Worm (Caenorhabditis elegans) whole organism, midembryonic: Measurements from ENCODE around the gene mxl-3.

Experiments used
- T22C8.4 ChIP-seq: fragments of 200-800 bp; sonication (Bioruptor generic); IDR thresholded peaks from 2 replicates; pipeline ENCODE4 v1.3.6; 2022; ENCODE audit warnings: missing genetic modification characterization, missing compliant biosample characterization
- cog-1 ChIP-seq: sonication (generic microtip); optimal IDR thresholded peaks from 2 replicates; lab custom pipeline; 2016; ENCODE audit warnings: missing genetic modification characterization, missing compliant biosample characterization
- flt-1 ChIP-seq: fragments of 200-800 bp; sonication (Bioruptor generic); IDR thresholded peaks from 2 replicates; pipeline ENCODE4 v1.3.6; 2022; ENCODE audit warnings: missing genetic modification characterization, missing compliant biosample characterization
- klf-2 ChIP-seq: fragments of 200-800 bp; sonication (Bioruptor generic); conservative IDR thresholded peaks from 2 replicates; pipeline ENCODE4 v1.3.6; 2022; ENCODE audit warnings: missing genetic modification reagents, missing genetic modification characterization, missing compliant biosample characterization
- med-1 ChIP-seq: sonication (generic microtip); optimal IDR thresholded peaks from 2 replicates; lab custom pipeline; 2017; ENCODE audit warnings: missing genetic modification characterization, mild to moderate bottlenecking, missing compliant biosample characterization, antibody characterized with exemption, missing genetic modification reagents; ENCODE audit not compliant: insufficient read depth
- ztf-23 ChIP-seq: fragments of 200-800 bp; sonication (Bioruptor generic); IDR thresholded peaks from 2 replicates; pipeline ENCODE4 v1.3.6; 2022; ENCODE audit warnings: missing genetic modification reagents, missing genetic modification characterization, missing compliant biosample characterization
- ztf-29 ChIP-seq: fragments of 200-800 bp; sonication (Bioruptor generic); IDR thresholded peaks from 2 replicates; pipeline ENCODE4 v1.3.6; 2022; ENCODE audit warnings: missing genetic modification reagents, missing genetic modification characterization, missing compliant biosample characterization

ce11 chrX:13331386-13331785 is 19.2 kb downstream of the mxl-3 start, which contains the start of gene sir-2.3:
- TF ChIP-seq med-1 (GFP tag; lab: Kevin White, UChicago) (no peak), ztf-29 (GFP tag; lab: Robert Waterston, UW) (no peak), T22C8.4 (GFP tag; lab: Robert Waterston, UW) (no peak), ztf-23 (no peak), flt-1 (GFP tag; lab: Robert Waterston, UW) (no peak), klf-2 (no peak), cog-1 (tag; lab: Kevin White, UChicago) (no peak)
